Fruit fly (Drosophila melanogaster) whole organism, embryonic: ENCODE data around the gene Acp63F.
A peak's percentile ranks its signal among the peaks of the same experiment; 100 is the strongest.

ENCODE experiments used
- B-H1 ChIP-seq: fragments of 200-800 bp; sonication (Bioruptor generic); IDR thresholded peaks from 3 replicates; pipeline ENCODE4 v1.3.6; 2022; ENCODE audit warnings: missing biosample characterization, missing genetic modification characterization
- Bteb2 ChIP-seq: fragments of 200-800 bp; sonication (Bioruptor generic); optimal IDR thresholded peaks from 2 replicates; lab custom pipeline; 2016; ENCODE audit warnings: missing biosample characterization, missing genetic modification characterization
- CG1024 ChIP-seq: fragments of 200-800 bp; sonication (Bioruptor generic); IDR thresholded peaks from 2 replicates; pipeline ENCODE4 v1.3.6; 2022; ENCODE audit warnings: missing biosample characterization, missing genetic modification characterization
- CG12071 ChIP-seq: fragments of 200-800 bp; sonication (Bioruptor generic); optimal IDR thresholded peaks from 3 replicates; lab custom pipeline; 2018; ENCODE audit warnings: missing biosample characterization, mild to moderate bottlenecking, missing genetic modification characterization
- CG13123 ChIP-seq: fragments of 200-800 bp; sonication (Bioruptor generic); optimal IDR thresholded peaks from 2 replicates; lab custom pipeline; 2016; ENCODE audit warnings: missing biosample characterization, missing genetic modification characterization
- CG13287 ChIP-seq: fragments of 200-800 bp; sonication (Bioruptor generic); IDR thresholded peaks from 2 replicates; pipeline ENCODE4 v1.3.6; 2022; ENCODE audit warnings: missing biosample characterization, missing genetic modification characterization; ENCODE audit not compliant: partially characterized antibody
- CG13424 ChIP-seq: fragments of 200-800 bp; sonication (Bioruptor generic); optimal IDR thresholded peaks from 2 replicates; lab custom pipeline; 2019; ENCODE audit warnings: missing biosample characterization, mild to moderate bottlenecking, missing genetic modification characterization, moderate library complexity
- CG14441 ChIP-seq: fragments of 200-800 bp; sonication (Bioruptor generic); IDR thresholded peaks from 2 replicates; pipeline ENCODE4 v1.3.6; 2022; ENCODE audit warnings: missing biosample characterization, missing genetic modification characterization
- CG16815 ChIP-seq: fragments of 200-800 bp; sonication (Bioruptor generic); optimal IDR thresholded peaks from 3 replicates; lab custom pipeline; 2017; ENCODE audit warnings: missing biosample characterization, mild to moderate bottlenecking, missing genetic modification characterization
- CG17359 ChIP-seq: fragments of 200-800 bp; sonication (Bioruptor generic); optimal IDR thresholded peaks from 3 replicates; lab custom pipeline; 2018; ENCODE audit warnings: missing biosample characterization, mild to moderate bottlenecking, missing genetic modification characterization, moderate library complexity
- CG17612 ChIP-seq: fragments of 200-800 bp; sonication (Bioruptor generic); IDR thresholded peaks from 2 replicates; pipeline ENCODE4 v1.3.6; 2022; ENCODE audit warnings: missing biosample characterization, missing genetic modification characterization
- CG17829 ChIP-seq: fragments of 200-800 bp; optimal IDR thresholded peaks from 2 replicates; lab custom pipeline; 2019; ENCODE audit warnings: missing biosample characterization, mild to moderate bottlenecking, missing genetic modification characterization, moderate library complexity
- CG2678 ChIP-seq: fragments of 200-800 bp; sonication (Bioruptor generic); optimal IDR thresholded peaks from 3 replicates; lab custom pipeline; 2019; ENCODE audit warnings: missing biosample characterization, mild to moderate bottlenecking, missing genetic modification characterization, moderate library complexity
- CG33557 ChIP-seq: fragments of 200-800 bp; sonication (Bioruptor generic); optimal IDR thresholded peaks from 2 replicates; lab custom pipeline; 2019; ENCODE audit warnings: missing biosample characterization, mild to moderate bottlenecking, missing genetic modification characterization, moderate library complexity
- CG34224 ChIP-seq: fragments of 200-800 bp; sonication (Bioruptor generic); IDR thresholded peaks from 3 replicates; pipeline ENCODE4 v1.3.6; 2022; ENCODE audit warnings: missing biosample characterization, missing genetic modification characterization; ENCODE audit not compliant: partially characterized antibody
- CG4282 ChIP-seq: fragments of 200-800 bp; sonication (Bioruptor generic); optimal IDR thresholded peaks from 2 replicates; lab custom pipeline; 2016; ENCODE audit warnings: missing biosample characterization, missing genetic modification characterization
- CG5245 ChIP-seq: fragments of 200-800 bp; sonication (Bioruptor generic); optimal IDR thresholded peaks from 3 replicates; lab custom pipeline; 2016; ENCODE audit warnings: missing biosample characterization, missing genetic modification characterization
- CG6654 ChIP-seq: fragments of 200-800 bp; sonication (Bioruptor generic); optimal IDR thresholded peaks from 2 replicates; lab custom pipeline; 2017; ENCODE audit warnings: missing biosample characterization, mild to moderate bottlenecking, missing genetic modification characterization
- CG6689 ChIP-seq: fragments of 200-800 bp; sonication (Bioruptor generic); IDR thresholded peaks from 2 replicates; pipeline ENCODE4 v1.3.6; 2022; ENCODE audit warnings: missing biosample characterization, missing genetic modification characterization
- CG7357 ChIP-seq: fragments of 200-800 bp; sonication (Bioruptor generic); IDR thresholded peaks from 3 replicates; pipeline ENCODE4 v1.3.6; 2022; ENCODE audit warnings: missing biosample characterization, missing genetic modification characterization
- Chrac-16 ChIP-seq: fragments of 200-800 bp; sonication (Bioruptor generic); optimal IDR thresholded peaks from 3 replicates; lab custom pipeline; 2016; ENCODE audit warnings: missing biosample characterization, missing genetic modification characterization
- D19B ChIP-seq: fragments of 200-800 bp; sonication (Bioruptor generic); optimal IDR thresholded peaks from 2 replicates; lab custom pipeline; 2017; ENCODE audit warnings: missing biosample characterization, mild to moderate bottlenecking, missing genetic modification characterization
- Doc2 ChIP-seq: fragments of 200-800 bp; sonication (Bioruptor generic); IDR thresholded peaks from 2 replicates; pipeline ENCODE4 v1.3.6; 2022; ENCODE audit warnings: missing biosample characterization, missing genetic modification characterization
- Ets97D ChIP-seq: fragments of 200-800 bp; sonication (Bioruptor generic); optimal IDR thresholded peaks from 3 replicates; lab custom pipeline; 2016; ENCODE audit warnings: missing biosample characterization, missing genetic modification characterization
- Mad ChIP-seq: fragments of 200-800 bp; sonication (Bioruptor generic); optimal IDR thresholded peaks from 2 replicates; lab custom pipeline; 2016; ENCODE audit warnings: missing biosample characterization, missing genetic modification characterization
- Mes4 ChIP-seq: fragments of 200-800 bp; sonication (Bioruptor generic); optimal IDR thresholded peaks from 2 replicates; lab custom pipeline; 2016; ENCODE audit warnings: missing biosample characterization, missing genetic modification characterization
- Oaz ChIP-seq: fragments of 200-800 bp; sonication (Bioruptor generic); IDR thresholded peaks from 2 replicates; pipeline ENCODE4 v1.3.6; 2022; ENCODE audit warnings: missing biosample characterization, missing genetic modification characterization
- Taf1 ChIP-seq: fragments of 200-800 bp; sonication (Bioruptor generic); IDR thresholded peaks from 2 replicates; pipeline ENCODE4 v1.3.6; 2022; ENCODE audit warnings: missing biosample characterization, missing genetic modification characterization
- dm ChIP-seq: fragments of 200-800 bp; sonication (Bioruptor generic); optimal IDR thresholded peaks from 3 replicates; lab custom pipeline; 2016; ENCODE audit warnings: missing biosample characterization, missing genetic modification characterization
- grau ChIP-seq: fragments of 200-800 bp; optimal IDR thresholded peaks from 3 replicates; lab custom pipeline; 2019; ENCODE audit warnings: missing biosample characterization, mild to moderate bottlenecking, missing genetic modification characterization, moderate library complexity
- hb ChIP-seq: fragments of 200-800 bp; sonication (Bioruptor generic); IDR thresholded peaks from 3 replicates; pipeline ENCODE4 v1.3.6; 2022; ENCODE audit warnings: missing biosample characterization, missing genetic modification characterization; ENCODE audit not compliant: partially characterized antibody
- hbn ChIP-seq: fragments of 200-800 bp; sonication (Bioruptor generic); IDR thresholded peaks from 2 replicates; pipeline ENCODE4 v1.3.6; 2022; ENCODE audit warnings: missing biosample characterization, missing genetic modification characterization; ENCODE audit not compliant: partially characterized antibody
- kay ChIP-seq: fragments of 200-800 bp; sonication (Bioruptor generic); optimal IDR thresholded peaks from 2 replicates; lab custom pipeline; 2016; ENCODE audit warnings: missing biosample characterization, missing genetic modification characterization
- ken ChIP-seq: fragments of 200-800 bp; sonication (Bioruptor generic); IDR thresholded peaks from 3 replicates; pipeline ENCODE4 v1.3.6; 2022; ENCODE audit warnings: missing biosample characterization, missing genetic modification characterization
- knrl ChIP-seq: fragments of 200-800 bp; sonication (Bioruptor generic); IDR thresholded peaks from 3 replicates; pipeline ENCODE4 v1.3.6; 2022; ENCODE audit warnings: missing biosample characterization, missing genetic modification characterization; ENCODE audit not compliant: partially characterized antibody
- lab ChIP-seq: fragments of 200-800 bp; sonication (Bioruptor generic); optimal IDR thresholded peaks from 3 replicates; lab custom pipeline; 2017; ENCODE audit warnings: missing biosample characterization, missing genetic modification characterization, mild to moderate bottlenecking, moderate library complexity, missing genetic modification reagents
- nau ChIP-seq: fragments of 200-800 bp; sonication (Bioruptor generic); optimal IDR thresholded peaks from 3 replicates; lab custom pipeline; 2017; ENCODE audit warnings: missing biosample characterization, mild to moderate bottlenecking, missing genetic modification characterization, missing genetic modification reagents
- oc ChIP-seq: fragments of 200-800 bp; sonication (Bioruptor generic); optimal IDR thresholded peaks from 2 replicates; lab custom pipeline; 2018; ENCODE audit warnings: missing biosample characterization, mild to moderate bottlenecking, missing genetic modification characterization, moderate library complexity
- odd ChIP-seq: fragments of 200-800 bp; sonication (Bioruptor generic); optimal IDR thresholded peaks from 2 replicates; lab custom pipeline; 2017; ENCODE audit warnings: missing biosample characterization, mild to moderate bottlenecking, missing genetic modification characterization
- pan ChIP-seq, 4 experiments: fragments of >200 bp in 3 of 4; fragments of 200-800 bp in 1 of 4; sonication (Bioruptor generic) in 1 of 4; optimal IDR thresholded peaks in 3 of 4; IDR thresholded peaks in 1 of 4; 2 replicates each; pipeline versions ENCODE4 v1.3.6 to Lab custom; 2017 to 2022; ENCODE audit warnings: missing biosample characterization in 2 of 4, missing genetic modification characterization in 2 of 4, mixed read lengths in 1 of 4
- peb ChIP-seq: fragments of 200-800 bp; sonication (Bioruptor generic); IDR thresholded peaks from 2 replicates; pipeline ENCODE4 v1.3.6; 2022; ENCODE audit warnings: missing biosample characterization, missing genetic modification characterization
- pita ChIP-seq: fragments of 200-800 bp; sonication (Bioruptor generic); optimal IDR thresholded peaks from 2 replicates; lab custom pipeline; 2017; ENCODE audit warnings: missing biosample characterization, mild to moderate bottlenecking, missing genetic modification characterization
- seq ChIP-seq: fragments of 200-800 bp; sonication (Bioruptor generic); IDR thresholded peaks from 2 replicates; pipeline ENCODE4 v1.3.6; 2022; ENCODE audit warnings: missing biosample characterization, missing genetic modification characterization
- slou ChIP-seq: fragments of 200-800 bp; sonication (Bioruptor generic); optimal IDR thresholded peaks from 3 replicates; lab custom pipeline; 2016; ENCODE audit warnings: missing biosample characterization, missing genetic modification characterization
- sob ChIP-seq: fragments of 200-800 bp; sonication (Bioruptor generic); IDR thresholded peaks from 2 replicates; pipeline ENCODE4 v1.3.6; 2022; ENCODE audit warnings: missing biosample characterization, missing genetic modification characterization
- stc ChIP-seq: fragments of 200-800 bp; sonication (Bioruptor generic); IDR thresholded peaks from 2 replicates; pipeline ENCODE4 v1.3.6; 2022; ENCODE audit warnings: missing biosample characterization, missing genetic modification characterization
- stwl ChIP-seq: fragments of 200-800 bp; sonication (Bioruptor generic); optimal IDR thresholded peaks from 3 replicates; lab custom pipeline; 2018; ENCODE audit warnings: missing biosample characterization, mild to moderate bottlenecking, missing genetic modification characterization, moderate library complexity
- twi ChIP-seq: fragments of 200-800 bp; optimal IDR thresholded peaks from 2 replicates; lab custom pipeline; 2019; ENCODE audit warnings: missing biosample characterization, mild to moderate bottlenecking, missing genetic modification characterization, moderate library complexity
- vnd ChIP-seq: fragments of 200-800 bp; sonication (Bioruptor generic); IDR thresholded peaks from 3 replicates; pipeline ENCODE4 v1.3.6; 2022; ENCODE audit warnings: missing biosample characterization, missing genetic modification characterization; ENCODE audit not compliant: partially characterized antibody
- vvl ChIP-seq: fragments of 200-800 bp; sonication (Bioruptor generic); IDR thresholded peaks from 2 replicates; pipeline ENCODE4 v1.3.6; 2022; ENCODE audit warnings: missing biosample characterization, missing genetic modification characterization

The Acp63F gene

DNA sequence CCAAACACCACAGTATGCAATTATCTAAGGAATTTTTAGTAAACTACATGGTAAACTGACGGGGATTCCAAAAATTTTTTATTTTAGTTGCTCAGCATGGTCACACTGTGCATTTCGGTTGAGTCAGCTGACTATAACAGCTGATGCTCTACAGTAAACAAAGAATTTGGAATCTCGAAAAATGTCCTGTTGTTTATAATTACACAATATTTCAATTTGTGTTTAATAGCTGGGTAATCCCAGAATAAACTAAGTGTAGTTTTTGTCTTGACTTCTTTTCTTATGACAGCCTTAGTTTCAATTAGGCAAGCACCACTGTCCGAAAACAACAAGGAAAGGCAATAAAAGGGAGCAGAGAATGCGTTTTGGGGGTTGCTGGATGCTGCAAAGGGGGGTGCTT lies 30.5 kb downstream of the Acp63F start (continued):
- TF ChIP-seq D19B (GFP tag; lab: Kevin White, UChicago) (no peak), Doc2 (GFP tag; lab: Robert Waterston, UW) (no peak), twi (no peak), CG4282 (no peak), CG5245 (GFP tag; lab: Kevin White, UChicago) (no peak), slou (GFP tag; lab: Kevin White, UChicago) (no peak), Oaz (GFP tag; lab: Robert Waterston, UW) (0 out of 2 replicates have a peak, but pooled peaks have one; percentile 20), ken (peak; percentile 53; the same call in 1 of the 3 replicates), CG13424 (tag; lab: Kevin White, UChicago) (peak; percentile 9), CG16815 (GFP tag; lab: Kevin White, UChicago) (no peak), hbn (GFP tag; lab: Robert Waterston, UW) (no peak), knrl (GFP tag; lab: Robert Waterston, UW) (no peak), hb (GFP tag; lab: Robert Waterston, UW) (no peak), CG34224 (no peak), sob (GFP tag; lab: Robert Waterston, UW) (peak; percentile 20; the same call in 1 of the 2 replicates), Taf1 (GFP tag; lab: Robert Waterston, UW) (no peak), CG13123 (no peak), vnd (GFP tag; lab: Robert Waterston, UW) (no peak), oc (tag; lab: Kevin White, UChicago) (no peak), nau (GFP tag; lab: Kevin White, UChicago) (no peak), vvl (GFP tag; lab: Robert Waterston, UW) (peak; percentile 20; the same call in 1 of the 2 replicates), pita (no peak), kay (GFP tag; lab: Kevin White, UChicago) (no peak), seq (GFP tag; lab: Robert Waterston, UW) (no peak), B-H1 (peak; percentile 29), CG14441 (GFP tag; lab: Robert Waterston, UW) (peak; percentile 71), stwl (tag; lab: Kevin White, UChicago) (no peak), CG6689 (GFP tag; lab: Robert Waterston, UW) (peak; percentile 54; the same call in 1 of the 2 replicates), CG17359 (tag; lab: Kevin White, UChicago) (peak; percentile 13), peb (GFP tag; lab: Robert Waterston, UW) (peak; percentile 52), CG6654 (GFP tag; lab: Kevin White, UChicago) (no peak), CG17612 (GFP tag; lab: Robert Waterston, UW) (0 out of 2 replicates have a peak, but pooled peaks have one; percentile 37), CG2678 (tag; lab: Kevin White, UChicago) (peak; percentile 19), CG13287 (GFP tag; lab: Robert Waterston, UW) (no peak), Ets97D (GFP tag; lab: Kevin White, UChicago) (no peak), lab (GFP tag; lab: Kevin White, UChicago) (peak; percentile 12), CG1024 (GFP tag; lab: Robert Waterston, UW) (0 out of 2 replicates have a peak, but pooled peaks have one; percentile 8), CG17829 (tag; lab: Kevin White, UChicago) (peak; percentile 19), stc (GFP tag; lab: Robert Waterston, UW) (peak; percentile 59), Mad (no peak), CG12071 (GFP tag; lab: Kevin White, UChicago) (no peak), pan (optimal IDR thresholded peaks at IDR 0.05; lab: Kevin White, UChicago) (no peak), pan (GFP tag; optimal IDR thresholded peaks at IDR 0.05 in 1 of 2, IDR thresholded peaks at IDR 0.05 in 1 of 2) (peak in 1 of 2 experiments; percentile 61), grau (tag; lab: Kevin White, UChicago) (peak; percentile 87), Bteb2 (no peak), CG33557 (GFP tag; lab: Kevin White, UChicago) (no peak), CG7357 (peak; percentile 48; the same call in 1 of the 3 replicates), dm (GFP tag; lab: Kevin White, UChicago) (no peak), Chrac-16 (GFP tag; lab: Kevin White, UChicago) (no peak), Mes4 (no peak), odd (GFP tag; lab: Kevin White, UChicago) (no peak)
